Worm (Caenorhabditis elegans) whole organism, L1 larva: ENCODE measurements around the gene acs-2.

Experiments
- C16A3.4 ChIP-seq: fragments of 150-350 bp; optimal IDR thresholded peaks from 2 replicates; lab custom pipeline; 2014; ENCODE audit warnings: missing biosample characterization, missing genetic modification characterization
- C34B4.2 ChIP-seq: sonication (generic microtip); optimal IDR thresholded peaks from 2 replicates; lab custom pipeline; 2017; ENCODE audit warnings: mild to moderate bottlenecking, missing genetic modification characterization, missing compliant biosample characterization
- F16B12.6 ChIP-seq: fragments of 150-350 bp; optimal IDR thresholded peaks from 2 replicates; lab custom pipeline; 2014; ENCODE audit warnings: missing biosample characterization, missing genetic modification characterization
- alr-1 ChIP-seq: fragments of 200-800 bp; sonication (Bioruptor generic); optimal IDR thresholded peaks from 2 replicates; lab custom pipeline; 2018; ENCODE audit warnings: borderline replicate concordance, mild to moderate bottlenecking, missing genetic modification characterization, missing compliant biosample characterization
- ceh-63 ChIP-seq: fragments of 200-800 bp; sonication (Bioruptor generic); optimal IDR thresholded peaks from 2 replicates; lab custom pipeline; 2018; ENCODE audit warnings: mild to moderate bottlenecking, missing genetic modification characterization, missing compliant biosample characterization
- ceh-82 ChIP-seq, 3 experiments: fragments of 150-350 bp in 1 of 3; sonication (generic microtip) in 2 of 3; optimal IDR thresholded peaks; 2 replicates each; lab custom pipeline; 2014 to 2017; ENCODE audit warnings: missing biosample characterization in 3 of 3, missing genetic modification characterization in 3 of 3
- ceh-88 ChIP-seq: fragments of 200-800 bp; sonication (Bioruptor generic); IDR thresholded peaks from 2 replicates; pipeline ENCODE4 v1.3.6; 2022; ENCODE audit warnings: missing genetic modification characterization, missing compliant biosample characterization
- dpl-1 ChIP-seq, 3 experiments: fragments of 150-350 bp in 2 of 3; sonication (generic microtip) in 1 of 3; optimal IDR thresholded peaks; 2 replicates each; lab custom pipeline; 2014 to 2017; ENCODE audit warnings: missing biosample characterization in 3 of 3, missing genetic modification characterization in 3 of 3, missing genetic modification reagents in 3 of 3
- efl-1 ChIP-seq, 4 experiments: fragments of 150-350 bp; optimal IDR thresholded peaks in 3 of 4; peaks in 1 of 4; 1 replicate in 1 of 4; 2 replicates in 3 of 4; lab custom pipeline; 2014; ENCODE audit warnings: missing biosample characterization in 2 of 4, missing genetic modification characterization in 2 of 4, missing genetic modification reagents in 2 of 4
- egl-27 ChIP-seq, 2 experiments: fragments of 150-350 bp in 1 of 2; sonication (generic microtip); optimal IDR thresholded peaks; 3 replicates each; lab custom pipeline; 2017 to 2018; ENCODE audit warnings: missing biosample characterization in 2 of 2, missing genetic modification characterization in 2 of 2, missing genetic modification reagents in 2 of 2
- ets-5 ChIP-seq: fragments of 200-800 bp; sonication (Bioruptor generic); IDR thresholded peaks from 2 replicates; pipeline ENCODE4 v1.3.6; 2022; ENCODE audit warnings: missing genetic modification characterization, missing compliant biosample characterization
- fkh-10 ChIP-seq: sonication (generic microtip); optimal IDR thresholded peaks from 2 replicates; lab custom pipeline; 2017; ENCODE audit warnings: missing biosample characterization, missing genetic modification reagents, missing genetic modification characterization
- fkh-8 ChIP-seq: sonication (generic microtip); optimal IDR thresholded peaks from 2 replicates; lab custom pipeline; 2016; ENCODE audit warnings: mild to moderate bottlenecking, missing genetic modification characterization, missing compliant biosample characterization
- isw-1 ChIP-seq: fragments of 200-800 bp; sonication (Bioruptor generic); IDR thresholded peaks from 2 replicates; pipeline ENCODE4 v1.3.6; 2022; ENCODE audit warnings: missing genetic modification characterization, missing compliant biosample characterization
- lin-35 ChIP-seq, 2 experiments: fragments of 150-350 bp; optimal IDR thresholded peaks; 2 replicates each; lab custom pipeline; 2014; ENCODE audit warnings: missing biosample characterization in 2 of 2, missing genetic modification characterization in 2 of 2, missing genetic modification reagents in 2 of 2
- mep-1 ChIP-seq: fragments of 150-350 bp; optimal IDR thresholded peaks from 2 replicates; lab custom pipeline; 2014; ENCODE audit warnings: missing biosample characterization, missing genetic modification characterization
- nhr-12 ChIP-seq: sonication (generic microtip); optimal IDR thresholded peaks from 2 replicates; lab custom pipeline; 2017; ENCODE audit warnings: missing biosample characterization, missing genetic modification characterization
- nhr-47 ChIP-seq: sonication (generic microtip); optimal IDR thresholded peaks from 2 replicates; lab custom pipeline; 2016; ENCODE audit warnings: mild to moderate bottlenecking, missing genetic modification characterization, moderate library complexity, missing compliant biosample characterization
- nhr-90 ChIP-seq: sonication (generic microtip); optimal IDR thresholded peaks from 2 replicates; lab custom pipeline; 2016; ENCODE audit warnings: mild to moderate bottlenecking, missing genetic modification characterization, missing compliant biosample characterization; ENCODE audit not compliant: poor library complexity
- pag-3 ChIP-seq: sonication (generic microtip); optimal IDR thresholded peaks from 2 replicates; lab custom pipeline; 2017; ENCODE audit warnings: missing genetic modification characterization, mild to moderate bottlenecking, missing compliant biosample characterization, antibody characterized with exemption, borderline replicate concordance; ENCODE audit not compliant: insufficient read depth
- sptf-1 ChIP-seq: fragments of 150-350 bp; optimal IDR thresholded peaks from 2 replicates; lab custom pipeline; 2014; ENCODE audit warnings: missing biosample characterization, missing genetic modification characterization
- sup-37 ChIP-seq: fragments of 200-800 bp; sonication (Bioruptor generic); optimal IDR thresholded peaks from 2 replicates; lab custom pipeline; 2018; ENCODE audit warnings: mild to moderate bottlenecking, missing genetic modification characterization, missing compliant biosample characterization
- swsn-7 ChIP-seq: sonication (generic microtip); optimal IDR thresholded peaks from 2 replicates; lab custom pipeline; 2016; ENCODE audit warnings: missing genetic modification characterization, missing compliant biosample characterization
- unc-130 ChIP-seq: fragments of 150-350 bp; optimal IDR thresholded peaks from 2 replicates; lab custom pipeline; 2017; ENCODE audit warnings: missing biosample characterization, missing genetic modification characterization, inconsistent platforms
- unc-86 ChIP-seq: sonication (generic microtip); optimal IDR thresholded peaks from 2 replicates; lab custom pipeline; 2016; ENCODE audit warnings: missing genetic modification characterization, missing compliant biosample characterization
- ztf-11 ChIP-seq, 2 experiments: sonication (generic microtip); optimal IDR thresholded peaks; 2 replicates each; lab custom pipeline; 2016 to 2017; ENCODE audit warnings: missing genetic modification characterization in 2 of 2, missing biosample characterization in 1 of 2, missing compliant biosample characterization in 1 of 2
- ztf-4 ChIP-seq: fragments of 150-350 bp; optimal IDR thresholded peaks from 2 replicates; lab custom pipeline; 2014; ENCODE audit warnings: missing biosample characterization, missing genetic modification characterization

acs-2 gene

DNA sequence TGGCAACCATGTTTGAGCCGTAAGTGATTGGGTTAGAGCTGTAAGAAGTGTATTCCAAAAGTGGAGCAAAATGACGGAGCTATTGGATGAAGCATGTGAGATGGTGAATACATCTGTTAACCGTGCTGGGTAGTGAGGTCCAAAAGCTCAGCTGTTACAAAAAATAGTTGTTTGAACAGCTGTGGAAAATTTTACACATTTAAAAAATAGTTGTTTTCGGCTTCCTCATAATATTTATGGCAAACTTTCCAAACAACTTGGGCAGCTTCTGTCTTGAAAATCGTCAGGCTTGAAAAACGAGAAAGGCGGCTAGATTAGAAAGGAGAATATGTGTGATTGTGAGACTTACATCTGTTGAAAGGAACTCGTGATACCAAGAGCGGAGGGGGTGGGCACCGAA lies 37.9 kb downstream of the acs-2 start, which contains the start of gene fbxa-154:
Gene fbxa-154, minus strand, starts transcription at position 101 of the 400 bp plus-strand sequence.
- TF ChIP-seq fkh-10 (GFP tag; lab: Kevin White, UChicago) (no peak), sptf-1 (tag; lab: Kevin White, UChicago) (no peak), ceh-63 (GFP tag; lab: Kevin White, UChicago) (no peak), swsn-7 (tag; lab: Kevin White, UChicago) (no peak), pag-3 (no peak), C34B4.2 (tag; lab: Kevin White, UChicago) (no peak), ztf-4 (no peak)

DNA sequence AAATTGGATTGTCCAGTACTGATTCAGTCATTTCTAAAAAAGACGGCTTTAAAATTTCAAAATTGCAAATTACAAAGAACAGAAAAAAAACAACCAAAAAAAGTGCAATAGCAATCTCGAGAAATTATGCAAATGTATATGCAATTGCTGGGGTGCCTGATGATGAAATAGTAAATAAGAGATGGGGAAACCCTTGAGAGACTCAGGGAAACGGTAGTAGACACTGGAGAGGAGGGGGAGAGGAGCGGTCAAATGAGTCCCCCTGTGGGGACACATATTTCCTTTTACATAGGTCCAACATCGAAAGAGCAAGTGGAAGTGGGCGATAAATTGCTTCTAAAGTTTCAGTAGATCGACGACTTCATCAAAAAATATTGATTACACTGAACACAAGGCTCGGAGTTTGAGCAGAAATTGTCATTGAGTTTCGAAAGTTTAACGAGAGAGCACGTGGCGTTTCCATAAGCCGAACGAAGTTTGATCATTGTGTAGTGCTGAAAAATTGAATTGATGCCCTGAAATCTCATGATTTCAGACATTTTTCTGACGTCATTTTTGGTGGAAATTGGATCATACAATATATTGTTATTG lies 43.3 kb downstream of the acs-2 start, which contains the start of the genes fbxa-153 and str-12:
Gene fbxa-153, minus strand, starts transcription at position 35 of the 591 bp plus-strand sequence.
Gene str-12, plus strand, starts transcription at position 541 of the 591 bp plus-strand sequence.
- TF ChIP-seq sup-37 (GFP tag; lab: Kevin White, UChicago): no peak
- peak; percentile 35 for TF ChIP-seq mep-1 (tag; lab: Kevin White, UChicago)
- TF ChIP-seq fkh-8 (tag; lab: Kevin White, UChicago): peak; percentile 36
- peak; percentile 28 for TF ChIP-seq isw-1 (GFP tag; lab: Robert Waterston, UW)
- peak; percentile 8 for TF ChIP-seq swsn-7 (tag; lab: Kevin White, UChicago)
- TF ChIP-seq alr-1: no peak
- TF ChIP-seq efl-1 (optimal IDR thresholded peaks at IDR 0.05; lab: Kevin White, UChicago): peak in 1 of 2 experiments; percentile 1
- TF ChIP-seq efl-1 (GFP tag; optimal IDR thresholded peaks at IDR 0.05 in 1 of 2; lab: Kevin White, UChicago): peak in 1 of 2 experiments; percentile 32
- TF ChIP-seq F16B12.6: no peak
- TF ChIP-seq lin-35 (GFP tag; optimal IDR thresholded peaks at IDR 0.05; lab: Kevin White, UChicago): peak in 1 of 2 experiments; percentile 11
- no peak for TF ChIP-seq ets-5
- no peak for TF ChIP-seq C16A3.4 (tag; lab: Kevin White, UChicago)
- peak in 1 of 3 experiments; percentile 28 for TF ChIP-seq ceh-82 (tag; optimal IDR thresholded peaks at IDR 0.05; lab: Kevin White, UChicago)
- TF ChIP-seq nhr-90 (tag; lab: Kevin White, UChicago): no peak
- TF ChIP-seq ztf-11 (tag; optimal IDR thresholded peaks at IDR 0.05; lab: Kevin White, UChicago): no peak
- no peak for TF ChIP-seq unc-86 (tag; lab: Kevin White, UChicago)
- peak in 1 of 3 experiments; percentile 21 for TF ChIP-seq dpl-1 (GFP tag; optimal IDR thresholded peaks at IDR 0.05; lab: Kevin White, UChicago)
- TF ChIP-seq egl-27 (tag; optimal IDR thresholded peaks at IDR 0.05; lab: Kevin White, UChicago): no peak

DNA sequence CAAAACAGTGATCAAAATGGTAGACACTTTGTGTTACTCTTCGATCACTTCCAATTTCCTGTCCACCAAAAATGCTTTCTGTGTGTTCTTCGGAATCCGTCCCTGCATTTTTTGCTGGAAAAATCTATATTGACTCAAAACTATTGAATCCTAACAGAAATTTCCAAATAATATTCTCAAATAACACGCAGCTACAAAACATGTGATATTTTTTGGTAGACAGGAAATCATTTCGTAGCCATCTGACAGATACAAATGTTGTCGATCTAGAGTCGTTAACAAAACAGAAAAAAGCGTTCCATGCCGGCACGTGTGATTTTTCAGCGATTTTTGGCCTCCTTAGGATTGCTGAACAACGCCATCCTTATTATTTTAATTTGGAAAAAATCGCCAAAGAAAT lies 45.7 kb downstream of the acs-2 start, which contains the start of gene str-263:
Gene str-263, plus strand, starts transcription at position 301 of the 400 bp plus-strand sequence.
- TF ChIP-seq nhr-12 (no peak), sup-37 (GFP tag; lab: Kevin White, UChicago) (no peak)

DNA sequence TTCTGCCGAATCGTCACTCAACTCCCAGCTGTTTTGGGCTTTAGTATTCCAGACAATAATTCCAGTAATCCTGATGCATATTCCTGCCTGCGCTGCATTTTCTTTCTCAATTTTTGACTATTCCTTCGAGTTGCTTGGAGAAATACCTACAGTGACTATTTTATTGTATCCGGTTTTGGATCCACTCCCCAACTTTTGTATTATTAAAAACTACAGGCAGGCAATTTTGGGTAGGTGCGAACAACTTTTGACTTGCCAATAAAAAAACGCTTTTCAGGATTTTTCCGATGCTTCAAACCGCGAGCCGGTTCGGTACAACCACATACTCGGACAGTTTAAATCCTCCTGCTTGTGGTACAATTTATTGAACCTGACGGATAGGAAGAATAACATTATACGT lies 47.3 kb downstream of the acs-2 start:
- TF ChIP-seq ceh-88 (GFP tag; lab: Robert Waterston, UW) (no peak), unc-130 (no peak), nhr-47 (tag; lab: Kevin White, UChicago) (no peak)
- TF ChIP-seq, all 84 proteins: peak for 0
